Worm (Caenorhabditis elegans) whole organism, midembryonic: Measurements from ENCODE around the gene F36D3.8.

Experiments used
- cog-1 ChIP-seq: sonication (generic microtip); optimal IDR thresholded peaks from 2 replicates; lab custom pipeline; 2016; ENCODE audit warnings: missing genetic modification characterization, missing compliant biosample characterization
- flt-1 ChIP-seq: fragments of 200-800 bp; sonication (Bioruptor generic); IDR thresholded peaks from 2 replicates; pipeline ENCODE4 v1.3.6; 2022; ENCODE audit warnings: missing genetic modification characterization, missing compliant biosample characterization
- klf-2 ChIP-seq: fragments of 200-800 bp; sonication (Bioruptor generic); conservative IDR thresholded peaks from 2 replicates; pipeline ENCODE4 v1.3.6; 2022; ENCODE audit warnings: missing genetic modification reagents, missing genetic modification characterization, missing compliant biosample characterization
- ref-1 ChIP-seq: fragments of 200-800 bp; sonication (Bioruptor generic); conservative IDR thresholded peaks from 2 replicates; pipeline ENCODE4 v1.3.6; 2022; ENCODE audit warnings: missing genetic modification reagents, missing genetic modification characterization, missing compliant biosample characterization
- tab-1 ChIP-seq: fragments of 200-800 bp; sonication (Bioruptor generic); IDR thresholded peaks from 2 replicates; pipeline ENCODE4 v1.3.6; 2022; ENCODE audit warnings: missing genetic modification characterization, missing compliant biosample characterization
- ztf-23 ChIP-seq: fragments of 200-800 bp; sonication (Bioruptor generic); IDR thresholded peaks from 2 replicates; pipeline ENCODE4 v1.3.6; 2022; ENCODE audit warnings: missing genetic modification reagents, missing genetic modification characterization, missing compliant biosample characterization
- ztf-29 ChIP-seq: fragments of 200-800 bp; sonication (Bioruptor generic); IDR thresholded peaks from 2 replicates; pipeline ENCODE4 v1.3.6; 2022; ENCODE audit warnings: missing genetic modification reagents, missing genetic modification characterization, missing compliant biosample characterization

ce11 chrV:16522242-16522641, 4.7 kb upstream of the F36D3.8 start, which contains the start of gene srw-34:
- TF ChIP-seq flt-1 (GFP tag; lab: Robert Waterston, UW) (no peak), cog-1 (tag; lab: Kevin White, UChicago) (no peak), ref-1 (GFP tag; lab: Robert Waterston, UW) (no peak), ztf-23 (GFP tag; lab: Robert Waterston, UW) (no peak), klf-2 (GFP tag; lab: Robert Waterston, UW) (no peak), ztf-29 (GFP tag; lab: Robert Waterston, UW) (no peak), tab-1 (no peak)
